Fruit fly (Drosophila melanogaster) whole organism, embryonic: ENCODE data around the gene CG31103.

Source experiments
- Awh ChIP-seq: fragments of 200-800 bp; sonication (Bioruptor generic); IDR thresholded peaks from 2 replicates; pipeline ENCODE4, ENCODE4 v1.3.6; 2022; ENCODE audit warnings: missing biosample characterization, missing genetic modification characterization
- CG10209 ChIP-seq: fragments of 200-800 bp; sonication (Bioruptor generic); optimal IDR thresholded peaks from 3 replicates; lab custom pipeline; 2017; ENCODE audit warnings: missing biosample characterization, mild to moderate bottlenecking, missing genetic modification characterization, missing genetic modification reagents
- CG11504 ChIP-seq: fragments of 200-800 bp; sonication (Bioruptor generic); optimal IDR thresholded peaks from 3 replicates; lab custom pipeline; 2019; ENCODE audit warnings: missing biosample characterization, mild to moderate bottlenecking, missing genetic modification characterization, moderate library complexity
- CG11560 ChIP-seq: fragments of 200-800 bp; sonication (Bioruptor generic); IDR thresholded peaks from 3 replicates; pipeline ENCODE4 v1.3.6; 2022; ENCODE audit warnings: missing biosample characterization, missing genetic modification characterization
- CG11723 ChIP-seq: fragments of 200-800 bp; sonication (Bioruptor generic); optimal IDR thresholded peaks from 2 replicates; lab custom pipeline; 2017; ENCODE audit warnings: missing biosample characterization, mild to moderate bottlenecking, missing genetic modification characterization
- CG12219 ChIP-seq: fragments of 200-800 bp; sonication (Bioruptor generic); optimal IDR thresholded peaks from 3 replicates; lab custom pipeline; 2018; ENCODE audit warnings: missing biosample characterization, mild to moderate bottlenecking, missing genetic modification characterization
- CG13296 ChIP-seq: fragments of 200-800 bp; sonication (Bioruptor generic); optimal IDR thresholded peaks from 3 replicates; lab custom pipeline; 2018; ENCODE audit warnings: missing biosample characterization, mild to moderate bottlenecking, missing genetic modification characterization
- CG13624 ChIP-seq: fragments of 200-800 bp; sonication (Bioruptor generic); optimal IDR thresholded peaks from 2 replicates; lab custom pipeline; 2016; ENCODE audit warnings: missing biosample characterization, missing genetic modification characterization
- CG15479 ChIP-seq: fragments of 200-800 bp; sonication (Bioruptor generic); optimal IDR thresholded peaks from 3 replicates; lab custom pipeline; 2019; ENCODE audit warnings: missing biosample characterization, mild to moderate bottlenecking, missing genetic modification characterization, moderate library complexity
- CG17186 ChIP-seq: fragments of 200-800 bp; sonication (Bioruptor generic); optimal IDR thresholded peaks from 3 replicates; lab custom pipeline; 2017; ENCODE audit warnings: missing biosample characterization, missing genetic modification reagents, missing genetic modification characterization
- CG17328 ChIP-seq: fragments of 200-800 bp; sonication (Bioruptor generic); IDR thresholded peaks from 2 replicates; pipeline ENCODE4 v1.3.6; 2022; ENCODE audit warnings: missing biosample characterization, missing genetic modification characterization
- CG18619 ChIP-seq: fragments of 200-800 bp; sonication (Bioruptor generic); optimal IDR thresholded peaks from 3 replicates; lab custom pipeline; 2017; ENCODE audit warnings: missing biosample characterization, mild to moderate bottlenecking, missing genetic modification characterization
- CG2678 ChIP-seq: fragments of 200-800 bp; sonication (Bioruptor generic); optimal IDR thresholded peaks from 3 replicates; lab custom pipeline; 2019; ENCODE audit warnings: missing biosample characterization, mild to moderate bottlenecking, missing genetic modification characterization, moderate library complexity
- CG2889 ChIP-seq: fragments of 200-800 bp; sonication (Bioruptor generic); IDR thresholded peaks from 3 replicates; pipeline ENCODE4 v1.3.6; 2022; ENCODE audit warnings: missing biosample characterization, missing genetic modification characterization
- CG6689 ChIP-seq: fragments of 200-800 bp; sonication (Bioruptor generic); IDR thresholded peaks from 2 replicates; pipeline ENCODE4 v1.3.6; 2022; ENCODE audit warnings: missing biosample characterization, missing genetic modification characterization
- CG6854 ChIP-seq: fragments of 200-800 bp; sonication (Bioruptor generic); optimal IDR thresholded peaks from 3 replicates; lab custom pipeline; 2017; ENCODE audit warnings: missing biosample characterization, mild to moderate bottlenecking, missing genetic modification characterization
- CG8089 ChIP-seq: fragments of 200-800 bp; sonication (Bioruptor generic); optimal IDR thresholded peaks from 3 replicates; lab custom pipeline; 2016; ENCODE audit warnings: missing biosample characterization, missing genetic modification characterization
- Dp ChIP-seq: fragments of 200-800 bp; sonication (Bioruptor generic); optimal IDR thresholded peaks from 2 replicates; lab custom pipeline; 2018; ENCODE audit warnings: missing biosample characterization, mild to moderate bottlenecking, missing genetic modification characterization, moderate library complexity
- GATAe ChIP-seq: fragments of 200-800 bp; sonication (Bioruptor generic); conservative IDR thresholded peaks from 2 replicates; pipeline ENCODE4 v1.3.6; 2022; ENCODE audit warnings: missing biosample characterization, missing genetic modification characterization
- HLH54F ChIP-seq: fragments of 200-800 bp; sonication (Bioruptor generic); optimal IDR thresholded peaks from 3 replicates; lab custom pipeline; 2016; ENCODE audit warnings: missing biosample characterization, missing genetic modification characterization
- Hr39 ChIP-seq: fragments of >200 bp; optimal IDR thresholded peaks from 2 replicates; lab custom pipeline; 2017
- Hr51 ChIP-seq, 2 experiments: fragments of 200-800 bp; sonication (Bioruptor generic); optimal IDR thresholded peaks; 2 replicates in 1 of 2; 3 replicates in 1 of 2; lab custom pipeline; 2016 to 2018; ENCODE audit warnings: missing biosample characterization in 2 of 2, missing genetic modification characterization in 2 of 2, mild to moderate bottlenecking in 1 of 2, moderate library complexity in 1 of 2
- Lim3 ChIP-seq: fragments of 200-800 bp; sonication (Bioruptor generic); IDR thresholded peaks from 2 replicates; pipeline ENCODE4 v1.3.6; 2022; ENCODE audit warnings: missing biosample characterization, missing genetic modification characterization
- Meics ChIP-seq: fragments of 200-800 bp; sonication (Bioruptor generic); optimal IDR thresholded peaks from 2 replicates; lab custom pipeline; 2017; ENCODE audit warnings: missing biosample characterization, mild to moderate bottlenecking, missing genetic modification characterization
- Ptx1 ChIP-seq: fragments of 200-800 bp; sonication (Bioruptor generic); IDR thresholded peaks from 2 replicates; pipeline ENCODE4 v1.3.6; 2022; ENCODE audit warnings: missing biosample characterization, missing genetic modification characterization
- Six4 ChIP-seq: fragments of 200-800 bp; sonication (Bioruptor generic); optimal IDR thresholded peaks from 2 replicates; lab custom pipeline; 2016; ENCODE audit warnings: missing biosample characterization, missing genetic modification characterization
- ac ChIP-seq: fragments of 200-800 bp; sonication (Bioruptor generic); optimal IDR thresholded peaks from 3 replicates; lab custom pipeline; 2017; ENCODE audit warnings: missing biosample characterization, mild to moderate bottlenecking, missing genetic modification characterization
- al ChIP-seq: fragments of 200-800 bp; sonication (Bioruptor generic); IDR thresholded peaks from 2 replicates; pipeline ENCODE4 v1.3.6; 2022; ENCODE audit warnings: missing biosample characterization, missing genetic modification characterization
- amos ChIP-seq: fragments of 200-800 bp; sonication (Bioruptor generic); IDR thresholded peaks from 2 replicates; pipeline ENCODE4 v1.3.6; 2022; ENCODE audit warnings: missing biosample characterization, missing genetic modification characterization; ENCODE audit not compliant: partially characterized antibody
- br ChIP-seq: fragments of >200 bp; optimal IDR thresholded peaks from 2 replicates; lab custom pipeline; 2017
- cas ChIP-seq: fragments of 200-800 bp; sonication (Bioruptor generic); IDR thresholded peaks from 2 replicates; pipeline ENCODE4 v1.3.6; 2022; ENCODE audit warnings: missing biosample characterization, missing genetic modification characterization
- cato ChIP-seq: fragments of 200-800 bp; sonication (Bioruptor generic); optimal IDR thresholded peaks from 2 replicates; lab custom pipeline; 2016; ENCODE audit warnings: missing biosample characterization, missing genetic modification characterization, borderline replicate concordance
- chn ChIP-seq: fragments of 200-800 bp; sonication (Bioruptor generic); optimal IDR thresholded peaks from 2 replicates; lab custom pipeline; 2016; ENCODE audit warnings: missing biosample characterization, missing genetic modification characterization
- croc ChIP-seq: fragments of 200-800 bp; sonication (Bioruptor generic); conservative IDR thresholded peaks from 3 replicates; pipeline ENCODE4 v1.3.6; 2022; ENCODE audit warnings: missing biosample characterization, missing genetic modification characterization
- crol ChIP-seq: fragments of 200-800 bp; sonication (Bioruptor generic); IDR thresholded peaks from 2 replicates; pipeline ENCODE4 v1.3.6; 2022; ENCODE audit warnings: missing biosample characterization, missing genetic modification characterization
- da ChIP-seq: fragments of 200-800 bp; sonication (Bioruptor generic); optimal IDR thresholded peaks from 2 replicates; lab custom pipeline; 2016; ENCODE audit warnings: missing biosample characterization, missing genetic modification characterization
- dm ChIP-seq: fragments of 200-800 bp; sonication (Bioruptor generic); optimal IDR thresholded peaks from 3 replicates; lab custom pipeline; 2016; ENCODE audit warnings: missing biosample characterization, missing genetic modification characterization
- dmrt99B ChIP-seq: fragments of 200-800 bp; sonication (Bioruptor generic); optimal IDR thresholded peaks from 2 replicates; lab custom pipeline; 2018; ENCODE audit warnings: missing biosample characterization, mild to moderate bottlenecking, missing genetic modification characterization, moderate library complexity
- emc ChIP-seq: fragments of 200-800 bp; sonication (Bioruptor generic); optimal IDR thresholded peaks from 2 replicates; lab custom pipeline; 2016; ENCODE audit warnings: missing biosample characterization, missing genetic modification characterization
- fd64A ChIP-seq: fragments of 200-800 bp; sonication (Bioruptor generic); optimal IDR thresholded peaks from 3 replicates; lab custom pipeline; 2018; ENCODE audit warnings: missing biosample characterization, mild to moderate bottlenecking, missing genetic modification characterization
- hbn ChIP-seq: fragments of 200-800 bp; sonication (Bioruptor generic); IDR thresholded peaks from 2 replicates; pipeline ENCODE4 v1.3.6; 2022; ENCODE audit warnings: missing biosample characterization, missing genetic modification characterization; ENCODE audit not compliant: partially characterized antibody
- her ChIP-seq: fragments of 200-800 bp; sonication (Bioruptor generic); optimal IDR thresholded peaks from 2 replicates; lab custom pipeline; 2016; ENCODE audit warnings: missing biosample characterization, missing genetic modification characterization
- lmd ChIP-seq: fragments of 200-800 bp; sonication (Bioruptor generic); IDR thresholded peaks from 2 replicates; pipeline ENCODE4 v1.3.6; 2022; ENCODE audit warnings: missing biosample characterization, missing genetic modification characterization
- luna ChIP-seq: fragments of 200-800 bp; sonication (Bioruptor generic); optimal IDR thresholded peaks from 2 replicates; lab custom pipeline; 2016; ENCODE audit warnings: missing biosample characterization, missing genetic modification characterization
- odd ChIP-seq: fragments of 200-800 bp; sonication (Bioruptor generic); optimal IDR thresholded peaks from 2 replicates; lab custom pipeline; 2017; ENCODE audit warnings: missing biosample characterization, mild to moderate bottlenecking, missing genetic modification characterization
- pho ChIP-seq: fragments of 200-800 bp; sonication (Bioruptor generic); optimal IDR thresholded peaks from 2 replicates; lab custom pipeline; 2016; ENCODE audit warnings: missing biosample characterization, missing genetic modification characterization
- sc ChIP-seq, 3 experiments: fragments of >200 bp in 2 of 3; fragments of 200-800 bp in 1 of 3; sonication (Bioruptor generic) in 1 of 3; optimal IDR thresholded peaks; 2 replicates in 2 of 3; 3 replicates in 1 of 3; lab custom pipeline; 2017; ENCODE audit warnings: mild to moderate bottlenecking in 1 of 3, missing biosample characterization in 1 of 3, missing genetic modification characterization in 1 of 3, missing genetic modification reagents in 1 of 3
- sisA ChIP-seq: fragments of 200-800 bp; sonication (Bioruptor generic); IDR thresholded peaks from 2 replicates; pipeline ENCODE4 v1.3.6; 2022; ENCODE audit warnings: missing biosample characterization, missing genetic modification characterization
- ttk ChIP-seq: fragments of 200-800 bp; sonication (Bioruptor generic); IDR thresholded peaks from 2 replicates; pipeline ENCODE4 v2.1.2; 2022; ENCODE audit warnings: missing biosample characterization, missing genetic modification characterization
- unpg ChIP-seq: fragments of 200-800 bp; sonication (Bioruptor generic); optimal IDR thresholded peaks from 3 replicates; lab custom pipeline; 2018; ENCODE audit warnings: missing biosample characterization, mild to moderate bottlenecking, missing genetic modification characterization, moderate library complexity

The CG31103 gene

DNA sequence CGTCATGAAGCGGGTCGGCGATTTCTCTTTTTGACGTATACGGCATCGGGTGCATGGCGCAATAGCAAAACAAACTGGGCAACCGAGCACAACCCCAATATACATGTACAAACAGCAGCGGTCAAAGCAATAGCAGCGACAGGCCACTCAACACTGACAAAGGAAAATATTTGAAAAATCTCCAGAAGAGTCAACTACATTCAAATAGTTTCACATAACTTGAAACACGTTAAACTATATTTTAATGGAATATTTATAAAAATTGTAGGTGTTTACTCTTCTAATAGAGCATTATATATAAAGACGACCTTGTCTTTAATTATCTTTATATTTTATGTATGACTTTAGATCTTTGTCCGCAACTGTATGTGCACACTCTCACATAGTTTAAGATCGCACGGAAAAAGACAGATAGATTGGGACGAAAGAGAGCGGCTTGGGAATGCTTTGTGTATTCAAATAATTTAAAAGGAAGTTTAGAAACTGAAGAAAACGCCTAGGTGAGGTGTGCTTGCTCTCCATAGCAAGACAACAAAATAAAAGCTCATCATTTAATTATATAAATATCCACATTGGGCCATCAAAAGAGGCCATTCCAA, 11.6 kb upstream of the CG31103 start (continued):
- TF ChIP-seq pho (GFP tag; lab: Kevin White, UChicago) (peak; percentile 9), CG10209 (GFP tag; lab: Kevin White, UChicago) (peak; percentile 72), CG18619 (peak; percentile 75), CG6854 (GFP tag; lab: Kevin White, UChicago) (peak; percentile 45), luna (GFP tag; lab: Kevin White, UChicago) (no peak), sc (optimal IDR thresholded peaks at IDR 0.05; lab: Kevin White, UChicago) (no peak), sc (GFP tag; optimal IDR thresholded peaks at IDR 0.05; lab: Kevin White, UChicago) (peak; percentile 51), ttk (GFP tag; lab: Robert Waterston, UW) (peak; percentile 67), Six4 (GFP tag; lab: Kevin White, UChicago) (peak; percentile 61), unpg (GFP tag; lab: Kevin White, UChicago) (peak; percentile 86), her (no peak), CG13624 (GFP tag; lab: Kevin White, UChicago) (no peak), da (GFP tag; lab: Kevin White, UChicago) (no peak), croc (GFP tag; lab: Robert Waterston, UW) (peak; percentile 70), HLH54F (GFP tag; lab: Kevin White, UChicago) (peak; percentile 39), chn (GFP tag; lab: Kevin White, UChicago) (peak; percentile 33), Ptx1 (GFP tag; lab: Robert Waterston, UW) (peak; percentile 71), Lim3 (GFP tag; lab: Robert Waterston, UW) (no peak), al (peak; percentile 33; the same call in 1 of the 2 replicates), CG11723 (GFP tag; lab: Kevin White, UChicago) (peak; percentile 61), CG2678 (tag; lab: Kevin White, UChicago) (peak; percentile 84), dm (GFP tag; lab: Kevin White, UChicago) (no peak), crol (GFP tag; lab: Robert Waterston, UW) (0 out of 2 replicates have a peak, but pooled peaks have one; percentile 6), CG12219 (GFP tag; lab: Kevin White, UChicago) (peak; percentile 68), lmd (GFP tag; lab: Robert Waterston, UW) (peak; percentile 68), sisA (peak; percentile 69), CG2889 (GFP tag; lab: Robert Waterston, UW) (no peak), cato (no peak), Hr39 (lab: Kevin White, UChicago) (no peak), Hr51 (GFP tag; optimal IDR thresholded peaks at IDR 0.05; lab: Kevin White, UChicago) (peak; percentile 34 to 89), dmrt99B (peak; percentile 85), CG11504 (tag; lab: Kevin White, UChicago) (peak; percentile 86), Meics (GFP tag; lab: Kevin White, UChicago) (peak; percentile 68), CG8089 (GFP tag; lab: Kevin White, UChicago) (no peak), ac (peak; percentile 18), CG6689 (GFP tag; lab: Robert Waterston, UW) (peak; percentile 82), Dp (no peak), CG13296 (GFP tag; lab: Kevin White, UChicago) (peak; percentile 80), fd64A (no peak), CG15479 (GFP tag; lab: Kevin White, UChicago) (no peak), odd (GFP tag; lab: Kevin White, UChicago) (peak; percentile 68), br (lab: Kevin White, UChicago) (no peak), CG17328 (GFP tag; lab: Robert Waterston, UW) (peak; percentile 70), hbn (GFP tag; lab: Robert Waterston, UW) (no peak), emc (GFP tag; lab: Kevin White, UChicago) (no peak), amos (no peak), CG11560 (tag; lab: Robert Waterston, UW) (no peak), cas (GFP tag; lab: Robert Waterston, UW) (0 out of 2 replicates have a peak, but pooled peaks have one; percentile 22), CG17186 (no peak), Awh (peak; percentile 70), GATAe (GFP tag; lab: Robert Waterston, UW) (no peak)
